Fruit fly (Drosophila melanogaster) whole organism, prepupa: Measurements from ENCODE around the gene Mer.

Experiments
- CG10631 ChIP-seq: fragments of 200-800 bp; sonication (Bioruptor generic); optimal IDR thresholded peaks from 2 replicates; lab custom pipeline; 2016; ENCODE audit warnings: missing biosample characterization, missing genetic modification characterization
- CG11294 ChIP-seq: fragments of 200-800 bp; sonication (Bioruptor generic); IDR thresholded peaks from 2 replicates; pipeline ENCODE4 v1.3.6; 2022; ENCODE audit warnings: missing biosample characterization, missing genetic modification characterization
- CG11762 ChIP-seq: fragments of 200-800 bp; sonication (Bioruptor generic); optimal IDR thresholded peaks from 3 replicates; lab custom pipeline; 2016; ENCODE audit warnings: missing biosample characterization, missing genetic modification characterization; ENCODE audit not compliant: insufficient read depth
- CG11902 ChIP-seq: fragments of 200-800 bp; sonication (Bioruptor generic); optimal IDR thresholded peaks from 3 replicates; lab custom pipeline; 2016; ENCODE audit warnings: missing biosample characterization, missing genetic modification characterization
- CG15336 ChIP-seq: fragments of 200-800 bp; sonication (Bioruptor generic); IDR thresholded peaks from 2 replicates; pipeline ENCODE4 v1.3.6; 2022; ENCODE audit warnings: missing biosample characterization, missing genetic modification characterization
- CG1621 ChIP-seq: fragments of 200-800 bp; sonication (Bioruptor generic); optimal IDR thresholded peaks from 3 replicates; lab custom pipeline; 2018; ENCODE audit warnings: missing biosample characterization, mild to moderate bottlenecking, missing genetic modification characterization
- CG16779 ChIP-seq: fragments of 200-800 bp; sonication (Bioruptor generic); optimal IDR thresholded peaks from 3 replicates; lab custom pipeline; 2017; ENCODE audit warnings: missing biosample characterization, mild to moderate bottlenecking, missing genetic modification characterization
- CG3032 ChIP-seq: fragments of 200-800 bp; optimal IDR thresholded peaks from 2 replicates; lab custom pipeline; 2019; ENCODE audit warnings: missing biosample characterization, mild to moderate bottlenecking, missing genetic modification characterization, moderate library complexity
- CG31627 ChIP-seq: fragments of 200-800 bp; sonication (Bioruptor generic); optimal IDR thresholded peaks from 3 replicates; lab custom pipeline; 2016; ENCODE audit warnings: missing biosample characterization, missing genetic modification characterization
- CG3919 ChIP-seq: fragments of 200-800 bp; sonication (Bioruptor generic); optimal IDR thresholded peaks from 3 replicates; lab custom pipeline; 2016; ENCODE audit warnings: missing biosample characterization, missing genetic modification characterization
- CG6276 ChIP-seq: fragments of 200-800 bp; sonication (Bioruptor generic); optimal IDR thresholded peaks from 2 replicates; lab custom pipeline; 2017; ENCODE audit warnings: missing biosample characterization, mild to moderate bottlenecking, missing genetic modification characterization
- CG6792 ChIP-seq: fragments of 200-800 bp; sonication (Bioruptor generic); optimal IDR thresholded peaks from 3 replicates; lab custom pipeline; 2016; ENCODE audit warnings: missing biosample characterization, missing genetic modification characterization
- CG6808 ChIP-seq: fragments of 200-800 bp; sonication (Bioruptor generic); optimal IDR thresholded peaks from 3 replicates; lab custom pipeline; 2017; ENCODE audit warnings: missing biosample characterization, missing genetic modification characterization, mild to moderate bottlenecking, moderate library complexity, missing genetic modification reagents
- CG6854 ChIP-seq: fragments of 200-800 bp; sonication (Bioruptor generic); optimal IDR thresholded peaks from 2 replicates; lab custom pipeline; 2017; ENCODE audit warnings: missing biosample characterization, mild to moderate bottlenecking, missing genetic modification characterization
- CG8632 ChIP-seq: fragments of 200-800 bp; sonication (Bioruptor generic); optimal IDR thresholded peaks from 3 replicates; lab custom pipeline; 2016; ENCODE audit warnings: missing biosample characterization, missing genetic modification characterization
- CG9139 ChIP-seq: fragments of 200-800 bp; sonication (Bioruptor generic); optimal IDR thresholded peaks from 3 replicates; lab custom pipeline; 2017; ENCODE audit warnings: missing biosample characterization, mild to moderate bottlenecking, missing genetic modification characterization
- Ets21C ChIP-seq: fragments of 200-800 bp; sonication (Bioruptor generic); optimal IDR thresholded peaks from 3 replicates; lab custom pipeline; 2016; ENCODE audit warnings: missing biosample characterization, missing genetic modification characterization
- Hr38 ChIP-seq: sonication (Bioruptor generic); optimal IDR thresholded peaks from 2 replicates; lab custom pipeline; 2016; ENCODE audit warnings: missing biosample characterization, missing genetic modification characterization
- Hr39 ChIP-seq: fragments of 200-800 bp; sonication (Bioruptor generic); optimal IDR thresholded peaks from 2 replicates; lab custom pipeline; 2016; ENCODE audit warnings: missing biosample characterization, missing genetic modification characterization
- Hr4 ChIP-seq: fragments of 200-800 bp; sonication (Bioruptor generic); optimal IDR thresholded peaks from 3 replicates; lab custom pipeline; 2016; ENCODE audit warnings: missing biosample characterization, missing genetic modification characterization
- OdsH ChIP-seq: fragments of 200-800 bp; sonication (Bioruptor generic); optimal IDR thresholded peaks from 3 replicates; lab custom pipeline; 2016; ENCODE audit warnings: missing biosample characterization, missing genetic modification characterization
- Smox ChIP-seq: fragments of 200-800 bp; sonication (Bioruptor generic); optimal IDR thresholded peaks from 3 replicates; lab custom pipeline; 2016; ENCODE audit warnings: missing biosample characterization, missing genetic modification characterization
- Sox14 ChIP-seq: fragments of 200-800 bp; sonication (Bioruptor generic); optimal IDR thresholded peaks from 3 replicates; lab custom pipeline; 2016; ENCODE audit warnings: missing biosample characterization, missing genetic modification characterization
- Sox15 ChIP-seq: fragments of 200-800 bp; sonication (Bioruptor generic); optimal IDR thresholded peaks from 3 replicates; lab custom pipeline; 2016; ENCODE audit warnings: missing biosample characterization, missing genetic modification characterization
- achi ChIP-seq: fragments of 200-800 bp; sonication (Bioruptor generic); optimal IDR thresholded peaks from 3 replicates; lab custom pipeline; 2016; ENCODE audit warnings: missing biosample characterization, missing genetic modification characterization
- acj6 ChIP-seq: fragments of 200-800 bp; sonication (Bioruptor generic); optimal IDR thresholded peaks from 3 replicates; lab custom pipeline; 2016; ENCODE audit warnings: missing biosample characterization, missing genetic modification characterization
- cyc ChIP-seq: fragments of 200-800 bp; sonication (Bioruptor generic); optimal IDR thresholded peaks from 3 replicates; lab custom pipeline; 2016; ENCODE audit warnings: missing biosample characterization, missing genetic modification characterization
- dac ChIP-seq: fragments of 200-800 bp; sonication (Bioruptor generic); optimal IDR thresholded peaks from 2 replicates; lab custom pipeline; 2017; ENCODE audit warnings: missing biosample characterization, mild to moderate bottlenecking, missing genetic modification characterization
- dsx ChIP-seq: fragments of 200-800 bp; optimal IDR thresholded peaks from 3 replicates; lab custom pipeline; 2019; ENCODE audit warnings: missing biosample characterization, mild to moderate bottlenecking, missing genetic modification characterization, moderate library complexity; ENCODE audit not compliant: poor library complexity, severe bottlenecking
- eg ChIP-seq: fragments of 200-800 bp; sonication (Bioruptor generic); IDR thresholded peaks from 3 replicates; pipeline ENCODE4 v1.3.6; 2022; ENCODE audit warnings: missing biosample characterization, missing genetic modification characterization
- esn ChIP-seq: fragments of 200-800 bp; sonication (Bioruptor generic); optimal IDR thresholded peaks from 2 replicates; lab custom pipeline; 2016; ENCODE audit warnings: missing biosample characterization, mild to moderate bottlenecking, missing genetic modification characterization, moderate library complexity
- fd59A ChIP-seq: fragments of 200-800 bp; sonication (Bioruptor generic); optimal IDR thresholded peaks from 2 replicates; lab custom pipeline; 2017; ENCODE audit warnings: missing biosample characterization, mild to moderate bottlenecking, missing genetic modification characterization, missing genetic modification reagents
- fd85E ChIP-seq: fragments of 200-800 bp; sonication (Bioruptor generic); optimal IDR thresholded peaks from 3 replicates; lab custom pipeline; 2016; ENCODE audit warnings: missing biosample characterization, missing genetic modification characterization
- fkh ChIP-seq: fragments of 200-800 bp; sonication (Bioruptor generic); optimal IDR thresholded peaks from 3 replicates; lab custom pipeline; 2017; ENCODE audit warnings: missing biosample characterization, mild to moderate bottlenecking, missing genetic modification characterization, moderate library complexity
- lz ChIP-seq: fragments of 200-800 bp; sonication (Bioruptor generic); optimal IDR thresholded peaks from 3 replicates; lab custom pipeline; 2016; ENCODE audit warnings: missing biosample characterization, missing genetic modification characterization
- net ChIP-seq: fragments of 200-800 bp; sonication (Bioruptor generic); optimal IDR thresholded peaks from 3 replicates; lab custom pipeline; 2016; ENCODE audit warnings: missing biosample characterization, missing genetic modification characterization
- pdm3 ChIP-seq: fragments of 200-800 bp; sonication (Bioruptor generic); optimal IDR thresholded peaks from 3 replicates; lab custom pipeline; 2016; ENCODE audit warnings: missing biosample characterization, missing genetic modification characterization
- spab ChIP-seq: fragments of 200-800 bp; sonication (Bioruptor generic); optimal IDR thresholded peaks from 2 replicates; lab custom pipeline; 2017; ENCODE audit warnings: missing biosample characterization, mild to moderate bottlenecking, missing genetic modification characterization, missing genetic modification reagents
- svp ChIP-seq: fragments of 200-800 bp; sonication (Bioruptor generic); peaks from one replicate; lab custom pipeline; 2016; ENCODE audit warnings: missing biosample characterization, missing genetic modification characterization
- topi ChIP-seq: fragments of 200-800 bp; sonication (Bioruptor generic); optimal IDR thresholded peaks from 3 replicates; lab custom pipeline; 2016; ENCODE audit warnings: missing biosample characterization, missing genetic modification characterization
- vri ChIP-seq: fragments of 200-800 bp; sonication (Bioruptor generic); optimal IDR thresholded peaks from 3 replicates; lab custom pipeline; 2016; ENCODE audit warnings: missing biosample characterization, mild to moderate bottlenecking, missing genetic modification characterization

Gene Mer

DNA sequence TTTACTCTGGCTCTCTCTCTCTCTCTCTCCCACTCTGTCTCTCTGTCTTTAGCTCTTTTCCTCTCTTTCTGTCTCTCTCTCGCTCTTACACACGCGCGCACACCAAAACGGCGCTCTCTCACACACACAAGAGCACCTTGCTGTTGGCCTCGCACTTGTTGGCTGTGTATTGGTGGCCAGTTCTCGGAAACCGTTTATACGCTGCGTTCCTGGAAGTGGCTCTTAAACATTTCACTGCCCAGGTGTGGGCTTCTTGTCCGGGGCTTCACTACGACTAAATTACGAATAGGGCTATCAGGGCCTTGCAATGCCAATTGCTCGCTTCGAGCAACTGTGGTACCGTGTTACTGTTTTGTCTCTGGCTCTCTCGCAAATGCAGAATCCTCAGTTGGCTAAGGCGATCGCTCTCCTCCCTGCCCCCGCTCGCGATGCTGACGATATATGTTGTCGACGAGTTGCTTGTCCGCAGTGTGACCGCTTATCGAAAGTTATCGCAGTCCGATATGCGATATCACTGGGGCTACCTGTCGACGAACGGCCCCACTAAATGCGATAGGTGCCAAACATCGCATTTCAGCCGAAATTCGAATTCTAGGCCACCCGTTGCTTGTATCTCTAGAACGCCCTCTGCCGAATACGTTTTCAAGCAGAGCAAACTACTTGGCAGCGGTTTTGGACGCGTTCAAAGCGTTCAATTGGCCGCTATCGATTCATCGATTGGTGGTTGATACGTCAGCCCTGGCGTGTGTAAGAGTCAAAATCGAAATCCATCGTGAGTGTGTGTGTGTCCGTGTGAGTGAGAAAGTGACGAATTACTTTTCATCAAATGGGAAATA is 10.0 kb downstream of the Mer start, which contains the start of the genes dome and Ubqn (continued):
- TF ChIP-seq Hr39 (no peak), OdsH (GFP tag; lab: Kevin White, UChicago) (no peak), cyc (GFP tag; lab: Kevin White, UChicago) (no peak), CG6808 (GFP tag; lab: Kevin White, UChicago) (no peak), Ets21C (GFP tag; lab: Kevin White, UChicago) (no peak), CG3032 (tag; lab: Kevin White, UChicago) (peak; percentile 9), fd85E (GFP tag; lab: Kevin White, UChicago) (no peak), CG8632 (GFP tag; lab: Kevin White, UChicago) (no peak), Hr38 (GFP tag; lab: Kevin White, UChicago) (no peak), CG6854 (GFP tag; lab: Kevin White, UChicago) (peak; percentile 82), CG31627 (GFP tag; lab: Kevin White, UChicago) (no peak), CG11294 (GFP tag; lab: Robert Waterston, UW) (no peak), spab (no peak), CG15336 (GFP tag; lab: Robert Waterston, UW) (peak; percentile 49; the same call in 1 of the 2 replicates)

DNA sequence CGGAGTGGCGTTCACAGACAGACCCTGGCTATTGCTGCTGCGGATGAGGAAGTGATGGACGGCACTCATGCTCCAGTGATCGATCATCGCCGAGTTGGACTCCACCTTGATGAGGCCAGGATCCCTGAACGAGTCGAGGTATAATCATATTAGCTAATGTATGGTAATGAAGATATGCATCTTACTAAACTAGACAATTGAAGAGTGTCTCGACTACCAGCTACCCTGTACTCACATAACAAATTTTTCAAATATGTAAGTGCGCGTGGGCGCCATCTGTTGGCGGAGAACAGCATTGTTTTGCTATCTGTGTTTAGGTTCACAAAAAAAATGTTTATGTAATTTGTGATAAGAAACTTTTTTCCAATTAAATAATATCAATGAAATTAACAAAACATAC is 14.1 kb downstream of the Mer start:
- TF ChIP-seq CG8632 (GFP tag; lab: Kevin White, UChicago) (no peak), dac (GFP tag; lab: Kevin White, UChicago) (no peak), achi (GFP tag; lab: Kevin White, UChicago) (no peak), CG15336 (GFP tag; lab: Robert Waterston, UW) (no peak), CG9139 (GFP tag; lab: Kevin White, UChicago) (no peak), CG1621 (no peak), topi (GFP tag; lab: Kevin White, UChicago) (no peak), Sox14 (GFP tag; lab: Kevin White, UChicago) (no peak), esn (GFP tag; lab: Kevin White, UChicago) (no peak), cyc (GFP tag; lab: Kevin White, UChicago) (no peak), lz (GFP tag; lab: Kevin White, UChicago) (no peak), CG11762 (GFP tag; lab: Kevin White, UChicago) (no peak), CG6276 (GFP tag; lab: Kevin White, UChicago) (no peak)
- TF ChIP-seq, all 60 proteins: peak for 0

dm6 chrX:19675662-19676061 is 17.6 kb downstream of the Mer start, which contains the start of gene et:
Gene et, minus strand, starts transcription at chrX:19675891.
- TF ChIP-seq svp (GFP tag; lab: Kevin White, UChicago) (peak; percentile 79), topi (GFP tag; lab: Kevin White, UChicago) (no peak)
- TF ChIP-seq, all 60 proteins: peak for 1

- TF ChIP-seq OdsH (GFP tag; lab: Kevin White, UChicago) = peak; percentile 99
- peak; percentile 99 for TF ChIP-seq Smox
- peak; percentile 90 for TF ChIP-seq CG11294 (GFP tag; lab: Robert Waterston, UW)
- TF ChIP-seq CG11902 = peak; percentile 98
- TF ChIP-seq vri (GFP tag; lab: Kevin White, UChicago) = peak; percentile 99
- peak; percentile 99 for TF ChIP-seq net (GFP tag; lab: Kevin White, UChicago)
- TF ChIP-seq pdm3 (GFP tag; lab: Kevin White, UChicago) = peak; percentile 99
- peak; percentile 98 for TF ChIP-seq Sox15 (GFP tag; lab: Kevin White, UChicago)
- peak; percentile 96 for TF ChIP-seq dsx
- peak; percentile 98 for TF ChIP-seq CG1621
- TF ChIP-seq Hr4 = peak; percentile 97
- peak; percentile 99 for TF ChIP-seq acj6 (GFP tag; lab: Kevin White, UChicago)
- peak; percentile 95 for TF ChIP-seq CG16779
- TF ChIP-seq dac (GFP tag; lab: Kevin White, UChicago) = peak; percentile 96
- peak; percentile 97 for TF ChIP-seq CG15336 (GFP tag; lab: Robert Waterston, UW)
- peak; percentile 88 for TF ChIP-seq CG6276 (GFP tag; lab: Kevin White, UChicago)
- peak; percentile 99 for TF ChIP-seq CG6792 (GFP tag; lab: Kevin White, UChicago)
- TF ChIP-seq Ets21C (GFP tag; lab: Kevin White, UChicago) = peak; percentile 99
- TF ChIP-seq CG8632 (GFP tag; lab: Kevin White, UChicago) = peak; percentile 98
- peak; percentile 97 for TF ChIP-seq eg (GFP tag; lab: Robert Waterston, UW)
- peak; percentile 86 for TF ChIP-seq Hr38 (GFP tag; lab: Kevin White, UChicago)
- peak; percentile 98 for TF ChIP-seq fd59A
- TF ChIP-seq CG3919 (GFP tag; lab: Kevin White, UChicago) = peak; percentile 99
- peak; percentile 99 for TF ChIP-seq CG10631 (GFP tag; lab: Kevin White, UChicago)
- no peak for TF ChIP-seq fkh (GFP tag; lab: Kevin White, UChicago)
- peak; percentile 96 for TF ChIP-seq fd85E (GFP tag; lab: Kevin White, UChicago)
- peak; percentile 100 for TF ChIP-seq esn (GFP tag; lab: Kevin White, UChicago)
- TF ChIP-seq achi (GFP tag; lab: Kevin White, UChicago) = peak; percentile 98
Observed at dm6 chrX:19668405-19668804, 24.9 kb downstream of the Mer start.
